Fruit fly (Drosophila melanogaster) whole organism, embryonic: ENCODE measurements around the gene His3.3A.

Experiments used
- CG13287 ChIP-seq: fragments of 200-800 bp; sonication (Bioruptor generic); IDR thresholded peaks from 2 replicates; pipeline ENCODE4 v1.3.6; 2022; ENCODE audit warnings: missing biosample characterization, missing genetic modification characterization; ENCODE audit not compliant: partially characterized antibody
- CG13775 ChIP-seq: fragments of 200-800 bp; sonication (Bioruptor generic); optimal IDR thresholded peaks from 3 replicates; lab custom pipeline; 2017; ENCODE audit warnings: missing biosample characterization, mild to moderate bottlenecking, missing genetic modification characterization
- CG14014 ChIP-seq: fragments of 200-800 bp; sonication (Bioruptor generic); IDR thresholded peaks from 2 replicates; pipeline ENCODE4 v1.3.6; 2022; ENCODE audit warnings: missing biosample characterization, missing genetic modification characterization
- CG15011 ChIP-seq: fragments of 200-800 bp; sonication (Bioruptor generic); optimal IDR thresholded peaks from 3 replicates; lab custom pipeline; 2018; ENCODE audit warnings: missing biosample characterization, mild to moderate bottlenecking, missing genetic modification characterization
- CG16813 ChIP-seq: fragments of 200-800 bp; sonication (Bioruptor generic); IDR thresholded peaks from 3 replicates; pipeline ENCODE4 v1.3.6; 2022; ENCODE audit warnings: missing biosample characterization, missing genetic modification characterization; ENCODE audit not compliant: partially characterized antibody
- CG17359 ChIP-seq: fragments of 200-800 bp; sonication (Bioruptor generic); optimal IDR thresholded peaks from 3 replicates; lab custom pipeline; 2018; ENCODE audit warnings: missing biosample characterization, mild to moderate bottlenecking, missing genetic modification characterization, moderate library complexity
- CG2678 ChIP-seq: fragments of 200-800 bp; sonication (Bioruptor generic); optimal IDR thresholded peaks from 3 replicates; lab custom pipeline; 2019; ENCODE audit warnings: missing biosample characterization, mild to moderate bottlenecking, missing genetic modification characterization, moderate library complexity
- CG2712 ChIP-seq: fragments of 200-800 bp; optimal IDR thresholded peaks from 3 replicates; lab custom pipeline; 2019; ENCODE audit warnings: missing biosample characterization, mild to moderate bottlenecking, missing genetic modification characterization, moderate library complexity
- CG31365 ChIP-seq: fragments of 200-800 bp; sonication (Bioruptor generic); optimal IDR thresholded peaks from 2 replicates; lab custom pipeline; 2018; ENCODE audit warnings: missing biosample characterization, mild to moderate bottlenecking, missing genetic modification characterization
- CG3163 ChIP-seq: fragments of 200-800 bp; sonication (Bioruptor generic); optimal IDR thresholded peaks from 3 replicates; lab custom pipeline; 2016; ENCODE audit warnings: missing biosample characterization, missing genetic modification characterization
- CG32532 ChIP-seq: fragments of 200-800 bp; sonication (Bioruptor generic); IDR thresholded peaks from 2 replicates; pipeline ENCODE4 v1.3.6; 2022; ENCODE audit warnings: missing biosample characterization, missing genetic modification characterization
- CG3407 ChIP-seq: fragments of 200-800 bp; sonication (Bioruptor generic); optimal IDR thresholded peaks from 2 replicates; lab custom pipeline; 2018; ENCODE audit warnings: missing biosample characterization, mild to moderate bottlenecking, missing genetic modification characterization
- CG34224 ChIP-seq: fragments of 200-800 bp; sonication (Bioruptor generic); IDR thresholded peaks from 3 replicates; pipeline ENCODE4 v1.3.6; 2022; ENCODE audit warnings: missing biosample characterization, missing genetic modification characterization; ENCODE audit not compliant: partially characterized antibody
- CG4328 ChIP-seq: fragments of 200-800 bp; sonication (Bioruptor generic); optimal IDR thresholded peaks from 3 replicates; lab custom pipeline; 2017; ENCODE audit warnings: missing biosample characterization, missing genetic modification reagents, missing genetic modification characterization
- CG4360 ChIP-seq: fragments of 200-800 bp; sonication (Bioruptor generic); IDR thresholded peaks from 2 replicates; pipeline ENCODE4 v1.3.6; 2022; ENCODE audit warnings: missing biosample characterization, missing genetic modification characterization
- CG43689 ChIP-seq: fragments of 200-800 bp; sonication (Bioruptor generic); IDR thresholded peaks from 2 replicates; pipeline ENCODE4 v1.3.6; 2022; ENCODE audit warnings: missing biosample characterization, missing genetic modification characterization
- CG5245 ChIP-seq: fragments of 200-800 bp; sonication (Bioruptor generic); optimal IDR thresholded peaks from 3 replicates; lab custom pipeline; 2016; ENCODE audit warnings: missing biosample characterization, missing genetic modification characterization
- CG6683 ChIP-seq: fragments of 200-800 bp; sonication (Bioruptor generic); optimal IDR thresholded peaks from 2 replicates; lab custom pipeline; 2017; ENCODE audit warnings: missing biosample characterization, mild to moderate bottlenecking, missing genetic modification characterization, missing genetic modification reagents
- CG6765 ChIP-seq: fragments of 200-800 bp; sonication (Bioruptor generic); optimal IDR thresholded peaks from 3 replicates; lab custom pipeline; 2017; ENCODE audit warnings: missing biosample characterization, mild to moderate bottlenecking, missing genetic modification characterization
- CG8281 ChIP-seq: fragments of 200-800 bp; sonication (Bioruptor generic); optimal IDR thresholded peaks from 2 replicates; lab custom pipeline; 2018; ENCODE audit warnings: missing biosample characterization, mild to moderate bottlenecking, missing genetic modification characterization, moderate library complexity
- D ChIP-seq, 2 experiments: fragments of 200-800 bp in 1 of 2; fragments of >200 bp in 1 of 2; sonication (Bioruptor generic) in 1 of 2; optimal IDR thresholded peaks; 2 replicates in 1 of 2; 3 replicates in 1 of 2; lab custom pipeline; 2017; ENCODE audit warnings: mild to moderate bottlenecking in 1 of 2, missing biosample characterization in 1 of 2, missing genetic modification characterization in 1 of 2, missing genetic modification reagents in 1 of 2
- Dek ChIP-seq: fragments of 200-800 bp; sonication (Bioruptor generic); optimal IDR thresholded peaks from 3 replicates; lab custom pipeline; 2019; ENCODE audit warnings: missing biosample characterization, mild to moderate bottlenecking, missing genetic modification characterization, moderate library complexity
- Dfd ChIP-seq, 2 experiments: fragments of >200 bp; optimal IDR thresholded peaks; 2 replicates each; lab custom pipeline; 2017; ENCODE audit warnings: missing biosample characterization in 2 of 2, missing genetic modification characterization in 2 of 2
- Dip3 ChIP-seq: fragments of 200-800 bp; sonication (Bioruptor generic); optimal IDR thresholded peaks from 3 replicates; lab custom pipeline; 2016; ENCODE audit warnings: missing biosample characterization, missing genetic modification characterization
- Doc2 ChIP-seq: fragments of 200-800 bp; sonication (Bioruptor generic); IDR thresholded peaks from 2 replicates; pipeline ENCODE4 v1.3.6; 2022; ENCODE audit warnings: missing biosample characterization, missing genetic modification characterization
- E2f1 ChIP-seq: fragments of 200-800 bp; sonication (Bioruptor generic); IDR thresholded peaks from 2 replicates; pipeline ENCODE4 v1.3.6; 2022; ENCODE audit warnings: missing biosample characterization, missing genetic modification characterization
- Fer1 ChIP-seq: fragments of 200-800 bp; sonication (Bioruptor generic); optimal IDR thresholded peaks from 2 replicates; lab custom pipeline; 2017; ENCODE audit warnings: missing biosample characterization, mild to moderate bottlenecking, missing genetic modification characterization
- Gug ChIP-seq: fragments of 200-800 bp; sonication (Bioruptor generic); IDR thresholded peaks from 4 replicates; pipeline ENCODE4 v1.3.6; 2022; ENCODE audit warnings: missing biosample characterization, missing genetic modification characterization
- Hr3 ChIP-seq: fragments of 200-800 bp; sonication (Bioruptor generic); optimal IDR thresholded peaks from 3 replicates; lab custom pipeline; 2016; ENCODE audit warnings: missing biosample characterization, missing genetic modification characterization
- Oaz ChIP-seq: fragments of 200-800 bp; sonication (Bioruptor generic); IDR thresholded peaks from 2 replicates; pipeline ENCODE4 v1.3.6; 2022; ENCODE audit warnings: missing biosample characterization, missing genetic modification characterization
- Vsx1 ChIP-seq: fragments of 200-800 bp; sonication (Bioruptor generic); optimal IDR thresholded peaks from 2 replicates; lab custom pipeline; 2017; ENCODE audit warnings: missing biosample characterization, mild to moderate bottlenecking, missing genetic modification characterization, missing genetic modification reagents
- ara ChIP-seq: fragments of 200-800 bp; sonication (Bioruptor generic); IDR thresholded peaks from 2 replicates; pipeline ENCODE4 v1.3.6; 2022; ENCODE audit warnings: missing biosample characterization, missing genetic modification characterization
- bab2 ChIP-seq: fragments of 200-800 bp; sonication (Bioruptor generic); optimal IDR thresholded peaks from 2 replicates; lab custom pipeline; 2016; ENCODE audit warnings: missing biosample characterization, missing genetic modification characterization
- da ChIP-seq: fragments of 200-800 bp; sonication (Bioruptor generic); optimal IDR thresholded peaks from 2 replicates; lab custom pipeline; 2016; ENCODE audit warnings: missing biosample characterization, missing genetic modification characterization
- dmrt99B ChIP-seq: fragments of 200-800 bp; sonication (Bioruptor generic); optimal IDR thresholded peaks from 2 replicates; lab custom pipeline; 2018; ENCODE audit warnings: missing biosample characterization, mild to moderate bottlenecking, missing genetic modification characterization, moderate library complexity
- fru ChIP-seq: fragments of >200 bp; optimal IDR thresholded peaks from 2 replicates; lab custom pipeline; 2017
- gfzf ChIP-seq: fragments of 200-800 bp; sonication (Bioruptor generic); optimal IDR thresholded peaks from 2 replicates; lab custom pipeline; 2016; ENCODE audit warnings: missing biosample characterization, mild to moderate bottlenecking, missing genetic modification characterization, moderate library complexity
- grau ChIP-seq: fragments of 200-800 bp; optimal IDR thresholded peaks from 3 replicates; lab custom pipeline; 2019; ENCODE audit warnings: missing biosample characterization, mild to moderate bottlenecking, missing genetic modification characterization, moderate library complexity
- gsb-n ChIP-seq: fragments of 200-800 bp; sonication (Bioruptor generic); optimal IDR thresholded peaks from 3 replicates; lab custom pipeline; 2018; ENCODE audit warnings: missing biosample characterization, mild to moderate bottlenecking, missing genetic modification characterization
- gt ChIP-seq: fragments of 200-800 bp; sonication (Bioruptor generic); IDR thresholded peaks from 2 replicates; pipeline ENCODE4 v1.3.6; 2022; ENCODE audit warnings: missing biosample characterization, missing genetic modification characterization
- ham ChIP-seq: fragments of 200-800 bp; sonication (Bioruptor generic); IDR thresholded peaks from 2 replicates; pipeline ENCODE4 v1.3.6; 2022; ENCODE audit warnings: missing biosample characterization, missing genetic modification characterization
- jing ChIP-seq: fragments of 200-800 bp; sonication (Bioruptor generic); optimal IDR thresholded peaks from 2 replicates; lab custom pipeline; 2018; ENCODE audit warnings: missing biosample characterization, mild to moderate bottlenecking, missing genetic modification characterization
- maf-S ChIP-seq: fragments of 200-800 bp; sonication (Bioruptor generic); optimal IDR thresholded peaks from 2 replicates; lab custom pipeline; 2016; ENCODE audit warnings: missing biosample characterization, missing genetic modification characterization
- onecut ChIP-seq: fragments of 200-800 bp; sonication (Bioruptor generic); IDR thresholded peaks from 2 replicates; pipeline ENCODE4 v1.3.6; 2022; ENCODE audit warnings: missing biosample characterization, missing genetic modification characterization
- pfk ChIP-seq: fragments of 200-800 bp; sonication (Bioruptor generic); optimal IDR thresholded peaks from 2 replicates; lab custom pipeline; 2018; ENCODE audit warnings: missing biosample characterization, mild to moderate bottlenecking, missing genetic modification characterization, moderate library complexity
- unpg ChIP-seq: fragments of 200-800 bp; sonication (Bioruptor generic); optimal IDR thresholded peaks from 3 replicates; lab custom pipeline; 2018; ENCODE audit warnings: missing biosample characterization, mild to moderate bottlenecking, missing genetic modification characterization, moderate library complexity
- yki ChIP-seq: fragments of >200 bp; optimal IDR thresholded peaks from 3 replicates; lab custom pipeline; 2018
- zen ChIP-seq: fragments of 200-800 bp; sonication (Bioruptor generic); optimal IDR thresholded peaks from 3 replicates; lab custom pipeline; 2018; ENCODE audit warnings: missing biosample characterization, mild to moderate bottlenecking, missing genetic modification characterization, moderate library complexity

The His3.3A gene

dm6 chr2L:5070797-5071579 is 16.1 kb downstream of the His3.3A start, which contains the start of gene RpL37A (continued):
- TF ChIP-seq pfk (GFP tag; lab: Kevin White, UChicago): peak; percentile 75
- TF ChIP-seq yki (lab: Kevin White, UChicago): no peak
- TF ChIP-seq Fer1 (GFP tag; lab: Kevin White, UChicago): peak; percentile 92
- TF ChIP-seq fru (lab: Kevin White, UChicago): no peak
- peak; percentile 23 for TF ChIP-seq bab2 (GFP tag; lab: Kevin White, UChicago)
- TF ChIP-seq CG14014 (GFP tag; lab: Robert Waterston, UW): peak; percentile 72
- TF ChIP-seq Dip3: peak; percentile 7
- TF ChIP-seq CG6765 (GFP tag; lab: Kevin White, UChicago): peak; percentile 94
- peak; percentile 69 for TF ChIP-seq CG3407
- TF ChIP-seq CG34224: 0 out of 3 replicates have a peak, but pooled peaks have one; percentile 20
- no peak for TF ChIP-seq Doc2
- peak; percentile 79 for TF ChIP-seq CG31365 (tag; lab: Kevin White, UChicago)
- TF ChIP-seq CG4328 (GFP tag; lab: Kevin White, UChicago): peak; percentile 86
- TF ChIP-seq CG17359 (tag; lab: Kevin White, UChicago): peak; percentile 71
- TF ChIP-seq zen: peak; percentile 68
- peak; percentile 99 for TF ChIP-seq gfzf (GFP tag; lab: Kevin White, UChicago)
- TF ChIP-seq onecut (GFP tag; lab: Robert Waterston, UW): peak; percentile 88
- no peak for TF ChIP-seq Dfd (GFP tag; optimal IDR thresholded peaks at IDR 0.05; lab: Kevin White, UChicago)
- peak; percentile 73 for TF ChIP-seq ara (GFP tag; lab: Robert Waterston, UW)
- TF ChIP-seq CG2678: peak; percentile 74
- TF ChIP-seq ham (GFP tag; lab: Robert Waterston, UW): 0 out of 2 replicates have a peak, but pooled peaks have one; percentile 21
- TF ChIP-seq da: peak; percentile 76
- TF ChIP-seq Vsx1 (GFP tag; lab: Kevin White, UChicago): peak; percentile 86
- TF ChIP-seq CG32532 (GFP tag; lab: Robert Waterston, UW): peak; percentile 84
- no peak for TF ChIP-seq CG4360 (GFP tag; lab: Robert Waterston, UW)
- TF ChIP-seq maf-S (GFP tag; lab: Kevin White, UChicago): peak; percentile 76
- peak; percentile 75 for TF ChIP-seq unpg (GFP tag; lab: Kevin White, UChicago)
- no peak; the same call in 1 of the 2 replicates for TF ChIP-seq CG13287 (GFP tag; lab: Robert Waterston, UW)
- TF ChIP-seq CG43689 (GFP tag; lab: Robert Waterston, UW): peak; percentile 49
- TF ChIP-seq Gug (GFP tag; lab: Robert Waterston, UW): no peak
- peak; percentile 63 for TF ChIP-seq CG3163
- peak; percentile 25; the same call in 1 of the 2 replicates for TF ChIP-seq Oaz (GFP tag; lab: Robert Waterston, UW)
- no peak for TF ChIP-seq CG16813 (GFP tag; lab: Robert Waterston, UW)
- TF ChIP-seq D (optimal IDR thresholded peaks at IDR 0.05; lab: Kevin White, UChicago): no peak
- peak; percentile 78 for TF ChIP-seq D (GFP tag; optimal IDR thresholded peaks at IDR 0.05; lab: Kevin White, UChicago)
- TF ChIP-seq dmrt99B: peak; percentile 63
- TF ChIP-seq CG6683 (GFP tag; lab: Kevin White, UChicago): peak; percentile 64
- peak; percentile 73 for TF ChIP-seq CG5245 (GFP tag; lab: Kevin White, UChicago)
- TF ChIP-seq Dek (tag; lab: Kevin White, UChicago): peak; percentile 58
- TF ChIP-seq CG13775 (GFP tag; lab: Kevin White, UChicago): peak; percentile 90
- TF ChIP-seq gsb-n: peak; percentile 70
- no peak for TF ChIP-seq jing (GFP tag; lab: Kevin White, UChicago)
- TF ChIP-seq grau: peak; percentile 73
- TF ChIP-seq gt (GFP tag; lab: Robert Waterston, UW): peak; percentile 34; the same call in 1 of the 2 replicates
- TF ChIP-seq E2f1 (GFP tag; lab: Robert Waterston, UW): peak; percentile 68
- TF ChIP-seq CG2712 (tag; lab: Kevin White, UChicago): peak; percentile 81
- TF ChIP-seq CG8281 (tag; lab: Kevin White, UChicago): peak; percentile 33
- peak; percentile 13 for TF ChIP-seq Hr3 (GFP tag; lab: Kevin White, UChicago)
- TF ChIP-seq CG15011 (GFP tag; lab: Kevin White, UChicago): peak; percentile 76
